Fruit fly (Drosophila melanogaster): ENCODE data around the gene FipoQ.

DNA sequence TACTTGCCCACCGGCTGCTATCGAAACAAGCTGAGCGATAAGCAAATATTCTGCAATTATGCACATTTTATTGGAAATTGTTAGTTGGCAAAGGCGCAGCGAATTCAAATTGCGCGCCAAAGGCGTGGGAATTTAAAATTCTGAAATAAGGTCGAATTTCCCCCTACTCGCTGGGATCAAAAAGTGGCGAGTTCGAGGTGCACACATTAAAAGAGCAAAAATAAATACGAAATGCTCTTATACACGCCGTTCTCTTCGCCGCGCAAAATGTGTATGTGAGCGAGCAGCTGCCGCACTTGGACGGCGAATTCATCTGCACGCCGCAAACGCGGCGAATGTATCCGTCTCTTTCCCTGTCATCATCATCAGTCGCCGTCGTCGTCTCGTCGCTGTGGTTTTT, 37.4 kb upstream of the FipoQ start:
- TF ChIP-seq Smox (GFP tag; optimal IDR thresholded peaks at IDR 0.05), result no peak
- no peak for TF ChIP-seq CG16779 (tag; optimal IDR thresholded peaks at IDR 0.05)
- no peak for TF ChIP-seq dsx (GFP tag; optimal IDR thresholded peaks at IDR 0.05; ENCODE audit: poor library complexity, severe bottlenecking)
- no peak for TF ChIP-seq CG34406 (GFP tag; optimal IDR thresholded peaks at IDR 0.05)
- no peak for TF ChIP-seq Lpt (GFP tag; optimal IDR thresholded peaks at IDR 0.05)
- TF ChIP-seq Ets96B (tag; optimal IDR thresholded peaks at IDR 0.05), result no peak
- no peak for TF ChIP-seq CG10669 (GFP tag; optimal IDR thresholded peaks at IDR 0.05)
- TF ChIP-seq fd59A (GFP tag; optimal IDR thresholded peaks at IDR 0.05), result no peak

All from whole organism, prepupa.